Worm (Caenorhabditis elegans) whole organism, midembryonic: ENCODE measurements around the gene F13E9.9.

Experiments used
- T22C8.4 ChIP-seq: fragments of 200-800 bp; sonication (Bioruptor generic); IDR thresholded peaks from 2 replicates; pipeline ENCODE4 v1.3.6; 2022; ENCODE audit warnings: missing genetic modification characterization, missing compliant biosample characterization
- cog-1 ChIP-seq: sonication (generic microtip); optimal IDR thresholded peaks from 2 replicates; lab custom pipeline; 2016; ENCODE audit warnings: missing genetic modification characterization, missing compliant biosample characterization
- flt-1 ChIP-seq: fragments of 200-800 bp; sonication (Bioruptor generic); IDR thresholded peaks from 2 replicates; pipeline ENCODE4 v1.3.6; 2022; ENCODE audit warnings: missing genetic modification characterization, missing compliant biosample characterization
- klf-2 ChIP-seq: fragments of 200-800 bp; sonication (Bioruptor generic); conservative IDR thresholded peaks from 2 replicates; pipeline ENCODE4 v1.3.6; 2022; ENCODE audit warnings: missing genetic modification reagents, missing genetic modification characterization, missing compliant biosample characterization
- med-1 ChIP-seq: sonication (generic microtip); optimal IDR thresholded peaks from 2 replicates; lab custom pipeline; 2017; ENCODE audit warnings: missing genetic modification characterization, mild to moderate bottlenecking, missing compliant biosample characterization, antibody characterized with exemption, missing genetic modification reagents; ENCODE audit not compliant: insufficient read depth
- ref-1 ChIP-seq: fragments of 200-800 bp; sonication (Bioruptor generic); conservative IDR thresholded peaks from 2 replicates; pipeline ENCODE4 v1.3.6; 2022; ENCODE audit warnings: missing genetic modification reagents, missing genetic modification characterization, missing compliant biosample characterization
- tab-1 ChIP-seq: fragments of 200-800 bp; sonication (Bioruptor generic); IDR thresholded peaks from 2 replicates; pipeline ENCODE4 v1.3.6; 2022; ENCODE audit warnings: missing genetic modification characterization, missing compliant biosample characterization
- ztf-23 ChIP-seq: fragments of 200-800 bp; sonication (Bioruptor generic); IDR thresholded peaks from 2 replicates; pipeline ENCODE4 v1.3.6; 2022; ENCODE audit warnings: missing genetic modification reagents, missing genetic modification characterization, missing compliant biosample characterization
- ztf-29 ChIP-seq: fragments of 200-800 bp; sonication (Bioruptor generic); IDR thresholded peaks from 2 replicates; pipeline ENCODE4 v1.3.6; 2022; ENCODE audit warnings: missing genetic modification reagents, missing genetic modification characterization, missing compliant biosample characterization

The F13E9.9 gene

DNA sequence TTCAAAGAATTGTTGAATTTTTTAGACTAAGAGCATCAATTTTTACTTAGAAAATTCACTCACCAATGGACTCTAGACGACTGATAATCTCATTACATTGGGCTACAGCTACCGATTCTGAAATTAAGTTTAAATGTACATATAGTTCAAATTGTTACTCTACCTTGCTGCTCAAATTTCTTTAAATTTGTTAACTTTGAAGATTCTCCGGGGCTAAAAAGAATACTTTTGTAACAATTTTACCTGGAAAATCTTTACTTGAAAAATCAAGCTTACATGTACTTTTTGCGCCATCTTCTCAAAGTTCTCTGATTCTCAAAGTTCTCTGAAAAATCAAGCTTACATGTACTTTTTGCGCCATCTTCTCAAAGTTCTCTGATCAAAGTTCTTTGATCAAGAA lies 19.4 kb downstream of the F13E9.9 start, which contains the start of gene sdz-13:
sdz-13 (minus strand) TSS at position 101 of the 400 bp plus-strand sequence.
- TF ChIP-seq med-1 (GFP tag; lab: Kevin White, UChicago), result no peak
- TF ChIP-seq T22C8.4 (GFP tag; lab: Robert Waterston, UW), result no peak
- TF ChIP-seq flt-1 (GFP tag; lab: Robert Waterston, UW), result no peak

DNA sequence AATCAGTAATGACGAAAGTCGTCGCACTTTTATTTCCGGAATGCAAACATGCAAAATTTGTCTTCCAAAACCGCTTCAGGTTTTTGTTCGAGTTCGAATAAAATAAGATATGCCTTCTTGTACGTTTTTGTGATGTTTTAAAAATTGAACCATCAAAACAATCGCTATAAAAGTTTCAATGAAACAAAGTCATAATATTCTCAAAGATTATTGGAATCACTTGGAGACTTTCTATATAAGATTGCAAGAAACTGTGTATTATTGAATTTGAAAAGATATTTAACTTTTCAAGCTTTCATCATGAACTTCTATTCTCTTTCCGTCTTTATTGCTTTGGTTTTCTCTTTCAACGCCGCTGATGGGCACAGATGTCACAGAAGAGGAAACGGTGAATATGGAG lies 22.1 kb downstream of the F13E9.9 start, which contains the start of gene fipr-14:
fipr-14 (plus strand) TSS at position 301 of the 400 bp plus-strand sequence.
- TF ChIP-seq ztf-29 (GFP tag; lab: Robert Waterston, UW) (no peak), flt-1 (GFP tag; lab: Robert Waterston, UW) (no peak), ref-1 (no peak), T22C8.4 (GFP tag; lab: Robert Waterston, UW) (no peak), ztf-23 (GFP tag; lab: Robert Waterston, UW) (no peak), cog-1 (no peak), med-1 (GFP tag; lab: Kevin White, UChicago) (no peak), tab-1 (no peak), klf-2 (GFP tag; lab: Robert Waterston, UW) (no peak)

DNA sequence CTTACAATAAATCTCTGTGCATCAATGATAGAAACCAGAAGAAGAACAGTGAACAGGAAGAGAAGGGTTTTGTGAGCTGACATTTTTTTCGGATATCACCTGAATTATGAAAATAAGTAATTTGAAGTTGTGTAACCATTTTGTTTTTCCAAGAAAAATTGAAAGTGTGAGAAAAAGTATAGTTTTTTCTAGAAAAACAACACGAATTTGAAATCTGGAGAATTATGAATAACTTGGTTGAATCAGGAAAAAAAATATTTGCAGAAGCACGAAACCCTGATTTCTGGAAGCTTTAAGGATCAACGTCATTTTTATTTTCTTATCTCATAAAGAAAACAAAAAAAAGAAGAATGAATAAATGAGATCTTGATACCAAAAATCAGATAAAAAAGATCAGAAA lies 24.5 kb downstream of the F13E9.9 start, which contains the start of gene F13E9.12:
F13E9.12 (minus strand) TSS at position 101 of the 400 bp plus-strand sequence.
- TF ChIP-seq tab-1, result no peak

DNA sequence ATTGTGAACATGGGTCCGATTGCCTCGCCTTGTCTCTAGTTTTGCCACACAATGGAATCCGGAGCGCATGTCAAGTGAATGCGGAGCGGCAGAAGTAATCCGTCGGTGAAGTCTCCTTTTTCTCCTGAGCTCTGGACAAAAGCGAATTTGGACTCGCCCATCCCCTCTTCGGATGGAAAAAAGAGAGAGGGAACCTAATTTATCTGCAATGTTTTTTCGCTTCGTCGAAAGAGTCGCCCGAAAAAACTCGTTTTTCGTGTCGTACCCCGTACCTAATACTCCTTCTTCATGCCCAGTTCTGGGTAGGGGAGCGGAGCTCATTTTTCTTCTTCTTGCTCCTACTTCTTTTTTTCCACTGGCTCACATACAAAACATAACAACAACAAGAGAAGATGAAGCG lies 28.8 kb downstream of the F13E9.9 start:
- TF ChIP-seq klf-2 (GFP tag; lab: Robert Waterston, UW) (no peak), flt-1 (GFP tag; lab: Robert Waterston, UW) (0 out of 2 replicates have a peak, but pooled peaks have one; percentile 4), T22C8.4 (GFP tag; lab: Robert Waterston, UW) (no peak)

DNA sequence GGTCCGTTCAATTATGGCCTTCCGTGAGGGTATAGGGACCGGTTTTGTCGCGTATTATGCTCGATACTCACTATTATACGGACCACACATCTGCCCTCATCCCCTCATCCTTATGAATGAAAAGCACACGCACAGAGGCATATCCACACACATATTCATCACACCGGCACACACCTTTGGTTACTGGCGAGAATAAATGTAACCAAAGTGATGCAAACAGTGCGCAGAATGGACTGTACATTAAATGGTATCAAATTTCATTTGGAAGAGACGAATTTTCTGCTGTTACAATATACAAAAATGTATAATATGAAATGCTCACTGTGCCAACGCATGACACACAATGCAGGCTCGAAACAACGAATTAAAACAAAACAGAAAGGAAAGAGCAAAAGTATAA lies 29.3 kb downstream of the F13E9.9 start:
- TF ChIP-seq med-1 (GFP tag; lab: Kevin White, UChicago) (no peak), tab-1 (0 out of 2 replicates have a peak, but pooled peaks have one; percentile 65)

DNA sequence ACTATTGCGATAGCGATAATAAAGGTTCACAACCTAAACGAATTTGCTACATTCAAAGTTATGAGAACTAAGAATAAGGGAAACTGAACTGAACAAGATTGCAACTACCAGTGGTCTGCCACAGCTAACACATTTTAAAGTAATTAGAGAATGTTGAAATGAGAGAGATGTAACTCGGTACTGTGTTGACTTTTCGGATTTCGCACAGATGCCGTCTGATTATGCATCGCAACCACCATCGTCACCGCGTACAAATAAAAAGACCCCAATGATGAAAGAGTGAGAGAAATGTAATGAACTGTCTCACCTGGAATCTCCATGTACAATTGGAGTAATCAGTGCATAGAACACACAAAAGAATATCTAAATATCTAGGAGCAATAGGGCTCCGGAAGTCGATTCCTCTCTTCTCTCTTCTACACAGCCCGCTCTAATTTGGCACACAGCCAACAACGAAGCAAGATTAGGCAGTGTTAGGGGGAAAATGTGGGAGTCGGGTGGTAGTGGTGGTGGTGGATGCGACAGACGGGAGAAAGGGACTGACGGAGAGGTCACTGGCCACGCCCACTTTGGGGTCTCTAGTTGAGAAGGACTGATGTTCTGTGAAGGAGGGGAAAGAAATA lies 30.3 kb downstream of the F13E9.9 start, which contains the start of gene F13E9.11:
F13E9.11 (minus strand) TSS at position 507 of the 623 bp plus-strand sequence.
- peak; percentile 18; the same call in 1 of the 2 replicates for TF ChIP-seq ztf-23 (GFP tag; lab: Robert Waterston, UW)
- 0 out of 2 replicates have a peak, but pooled peaks have one; percentile 50 for TF ChIP-seq flt-1 (GFP tag; lab: Robert Waterston, UW)
- no peak for TF ChIP-seq ref-1
- TF ChIP-seq med-1 (GFP tag; lab: Kevin White, UChicago), result no peak
- no peak for TF ChIP-seq cog-1
- no peak for TF ChIP-seq klf-2 (GFP tag; lab: Robert Waterston, UW)
- peak; percentile 51; the same call in 1 of the 2 replicates for TF ChIP-seq tab-1
- TF ChIP-seq ztf-29 (GFP tag; lab: Robert Waterston, UW), result no peak
- no peak; the same call in 1 of the 2 replicates for TF ChIP-seq T22C8.4 (GFP tag; lab: Robert Waterston, UW)

DNA sequence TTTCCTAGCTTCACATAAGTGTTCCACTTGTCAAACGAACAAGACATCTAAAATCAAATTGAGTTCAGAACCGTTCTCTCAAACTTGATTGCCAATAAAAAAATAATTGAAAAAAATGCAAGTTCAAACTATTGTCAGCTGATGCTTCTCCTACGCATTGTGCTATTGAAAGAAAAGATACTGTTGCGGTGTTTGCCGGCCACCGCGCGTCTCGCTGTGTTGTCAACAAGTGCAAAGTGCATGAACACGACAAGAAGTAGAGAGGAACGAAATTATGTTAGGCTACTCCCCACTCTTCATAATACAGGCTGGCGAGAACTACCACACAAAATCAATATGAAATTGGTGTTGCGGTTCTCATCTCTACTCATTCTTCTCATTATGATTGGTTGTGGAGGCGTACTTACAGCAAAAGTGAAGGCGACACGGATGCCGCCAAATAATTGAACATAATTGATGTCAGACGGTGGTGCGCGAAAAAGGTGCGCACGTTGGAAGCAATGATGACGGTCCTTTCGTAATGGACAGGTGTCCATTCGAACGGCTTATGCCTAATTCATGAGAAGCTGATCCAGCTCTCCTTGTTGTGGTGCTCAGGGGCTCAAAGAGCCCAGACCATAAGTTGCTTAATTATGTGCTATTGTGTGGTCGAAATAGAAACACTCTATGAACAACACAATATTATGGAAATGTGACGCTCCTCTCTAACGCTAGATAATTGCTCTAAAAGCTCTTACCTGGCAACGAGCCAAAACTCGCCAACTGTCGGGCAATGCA lies 31.4 kb downstream of the F13E9.9 start:
- TF ChIP-seq ztf-29 (GFP tag; lab: Robert Waterston, UW), result peak; percentile 67; the same call in 1 of the 2 replicates
- 0 out of 2 replicates have a peak, but pooled peaks have one; percentile 4 for TF ChIP-seq tab-1
- TF ChIP-seq cog-1, result no peak

DNA sequence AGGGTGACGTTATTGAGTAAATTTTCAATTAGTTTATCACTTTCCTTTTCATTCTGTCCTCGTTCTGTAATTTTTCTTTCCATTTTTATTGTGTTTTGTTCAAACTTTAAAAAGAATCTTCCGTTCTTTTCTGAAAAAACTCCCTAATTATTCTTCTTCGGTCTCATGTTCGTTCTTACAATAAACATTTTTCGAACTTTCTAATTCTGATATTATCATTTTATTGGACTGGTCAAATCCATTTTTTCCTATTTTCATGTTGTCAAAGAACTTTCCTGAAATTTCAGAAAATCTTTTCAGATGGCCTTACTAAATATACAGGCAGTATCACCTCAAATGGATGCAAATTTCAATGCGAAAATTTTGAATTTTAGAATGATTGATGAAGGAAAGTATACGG lies 35.0 kb downstream of the F13E9.9 start, which contains the start of gene nish-1:
nish-1 (plus strand) TSS at position 301 of the 400 bp plus-strand sequence.
- TF ChIP-seq flt-1 (GFP tag; lab: Robert Waterston, UW), result no peak
- TF ChIP-seq cog-1, result no peak
- no peak for TF ChIP-seq T22C8.4 (GFP tag; lab: Robert Waterston, UW)
- TF ChIP-seq ztf-29 (GFP tag; lab: Robert Waterston, UW), result no peak
- no peak for TF ChIP-seq ref-1
- TF ChIP-seq tab-1, result no peak
- TF ChIP-seq med-1 (GFP tag; lab: Kevin White, UChicago), result no peak
- TF ChIP-seq klf-2 (GFP tag; lab: Robert Waterston, UW), result no peak
- no peak for TF ChIP-seq ztf-23 (GFP tag; lab: Robert Waterston, UW)

DNA sequence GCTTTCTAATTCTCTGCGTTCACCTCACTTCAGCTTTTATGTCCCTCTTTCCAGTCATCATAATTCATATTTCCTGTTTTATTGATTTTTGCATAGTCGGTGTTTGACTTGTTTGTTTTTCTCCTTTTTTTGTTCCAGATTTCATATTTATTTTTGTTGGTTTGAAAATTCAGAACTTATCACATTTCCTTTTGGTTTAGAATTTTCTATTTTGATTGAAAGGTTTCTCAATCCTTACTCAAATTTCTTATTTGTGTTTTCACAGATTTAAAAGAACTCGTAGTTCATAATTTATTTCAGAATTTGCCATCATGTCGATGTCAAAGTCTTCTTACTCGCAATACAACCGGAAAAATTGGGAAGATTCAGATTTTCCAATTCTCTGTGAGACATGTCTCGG lies 37.9 kb downstream of the F13E9.9 start, which contains the start of gene rbm-22:
rbm-22 (plus strand) TSS at position 301 of the 400 bp plus-strand sequence.
- TF ChIP-seq T22C8.4 (GFP tag; lab: Robert Waterston, UW) (peak; percentile 56; the same call in 1 of the 2 replicates), klf-2 (GFP tag; lab: Robert Waterston, UW) (no peak)

DNA sequence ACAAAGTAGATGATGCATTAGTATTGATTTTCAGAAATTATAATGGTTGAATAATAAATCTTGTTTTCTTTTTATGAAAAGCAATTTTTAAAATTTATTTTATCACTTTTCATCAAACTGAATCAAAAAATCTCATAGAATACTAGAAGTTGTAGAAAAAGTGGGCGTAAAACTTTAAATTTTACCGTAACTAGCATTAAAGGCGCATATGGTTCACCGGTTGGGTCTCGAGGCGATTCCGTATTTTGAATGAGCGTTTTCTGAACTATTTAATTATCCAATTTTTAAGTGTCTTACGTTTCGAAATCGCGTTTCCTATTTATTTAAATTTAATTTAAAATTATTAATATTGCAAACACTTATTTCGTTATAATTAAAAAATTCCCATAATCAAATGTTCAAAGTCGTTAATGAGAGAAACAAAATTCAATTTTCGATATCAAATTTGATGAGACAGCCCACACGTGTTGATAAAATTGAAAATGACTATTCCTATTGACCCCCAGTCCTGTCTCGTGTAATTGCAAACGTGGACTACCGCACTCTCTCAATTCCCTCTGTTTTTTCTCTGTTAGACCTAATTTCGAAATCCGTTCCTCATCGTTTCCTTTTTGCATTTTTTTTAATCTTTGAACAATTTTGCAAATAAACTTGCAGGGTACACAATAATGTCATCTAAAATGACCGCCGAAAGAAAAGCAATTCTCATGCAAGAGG lies 40.5 kb downstream of the F13E9.9 start, which contains the start of the genes T11G6.2 and hars-1:
T11G6.2 (minus strand) TSS at position 197 of the 717 bp plus-strand sequence.
hars-1 (plus strand) TSS at position 658 of the 717 bp plus-strand sequence.
- no peak for TF ChIP-seq tab-1
- TF ChIP-seq med-1 (GFP tag; lab: Kevin White, UChicago), result no peak
- TF ChIP-seq flt-1 (GFP tag; lab: Robert Waterston, UW), result no peak
- TF ChIP-seq klf-2 (GFP tag; lab: Robert Waterston, UW), result no peak
- TF ChIP-seq T22C8.4 (GFP tag; lab: Robert Waterston, UW), result no peak
- no peak for TF ChIP-seq ref-1
